Worm (Caenorhabditis elegans): ENCODE results near the gene C05E4.7.

DNA sequence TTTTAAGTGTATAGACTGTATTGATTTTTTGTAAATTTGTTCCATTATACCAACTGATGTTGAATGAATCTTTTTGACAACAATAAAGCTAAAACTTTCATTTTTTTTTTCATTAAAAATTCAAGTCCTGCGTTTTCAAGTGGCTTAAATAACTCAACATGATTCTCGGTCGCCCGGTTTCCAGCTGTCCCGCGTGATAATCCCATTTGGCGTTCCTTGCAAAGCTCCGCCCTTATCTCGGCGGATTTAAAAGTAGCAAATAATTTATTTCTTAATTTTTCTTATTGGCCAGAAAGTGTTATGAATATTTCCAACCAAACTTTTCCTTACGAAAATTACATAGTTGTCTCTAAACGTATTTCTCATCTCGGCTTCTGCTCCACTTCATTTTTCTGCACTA lies 14.2 kb downstream of the C05E4.7 start, which contains the start of gene str-20:
- no peak for TF ChIP-seq ama-1 (optimal IDR thresholded peaks at IDR 0.05)
- TF ChIP-seq dmd-4 (tag; optimal IDR thresholded peaks at IDR 0.05; ENCODE audit: borderline replicate concordance): no peak
- no peak for TF ChIP-seq elt-2 (tag; optimal IDR thresholded peaks at IDR 0.05)
- no peak for TF ChIP-seq ceh-48 (tag; optimal IDR thresholded peaks at IDR 0.05)
- TF ChIP-seq elt-4 (tag; optimal IDR thresholded peaks at IDR 0.05): no peak
- no peak for TF ChIP-seq nhr-11 (tag; optimal IDR thresholded peaks at IDR 0.05)
- no peak for TF ChIP-seq pqm-1 (tag; optimal IDR thresholded peaks at IDR 0.05)
- TF ChIP-seq nfya-1 (tag; optimal IDR thresholded peaks at IDR 0.05): no peak
- TF ChIP-seq hlh-13 (GFP tag; optimal IDR thresholded peaks at IDR 0.05): no peak

All from whole organism, late embryonic.